Worm (Caenorhabditis elegans) whole organism, L2 larva: ENCODE data around the gene C25F9.15.

Source experiments
- nhr-129 ChIP-seq: fragments of 150-350 bp; optimal IDR thresholded peaks from 2 replicates; lab custom pipeline; 2014; ENCODE audit warnings: missing biosample characterization, missing genetic modification characterization

C25F9.15 gene

DNA sequence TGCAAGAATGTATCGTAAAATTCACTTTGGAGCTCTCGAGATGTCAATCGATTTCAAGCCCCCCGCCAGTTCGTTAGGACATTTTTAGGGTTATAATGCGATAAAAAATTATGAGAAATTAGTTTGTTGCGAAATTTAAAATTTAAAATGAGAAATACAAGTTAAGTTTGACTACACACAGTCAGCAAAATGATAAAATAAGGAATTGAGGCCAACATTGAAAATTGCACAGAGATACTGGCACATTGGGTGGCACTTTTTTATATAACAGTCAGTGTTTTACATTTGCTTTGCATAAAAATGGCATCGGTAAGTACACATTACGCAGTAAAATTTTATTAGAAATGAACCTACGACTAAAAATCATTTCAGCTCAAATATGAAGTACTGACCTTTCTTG, 50.1 kb downstream of the C25F9.15 start, which contains the start of gene Y43F8B.12:
TSS of gene Y43F8B.12 (plus strand) at position 301 of the 400 bp plus-strand sequence.
- TF ChIP-seq nhr-129 (tag; lab: Kevin White, UChicago): no peak
